Fruit fly (Drosophila melanogaster) whole organism, adult: ENCODE data around the gene gdrd.

Experiments used
- CG11617 ChIP-seq: fragments of 200-800 bp; sonication (Bioruptor generic); optimal IDR thresholded peaks from 2 replicates; lab custom pipeline; 2017; ENCODE audit warnings: mild to moderate bottlenecking, missing biosample characterization, missing genetic modification reagents, missing genetic modification characterization
- CG12768 ChIP-seq: fragments of 200-800 bp; sonication (Bioruptor generic); optimal IDR thresholded peaks from 2 replicates; lab custom pipeline; 2017; ENCODE audit warnings: missing biosample characterization, missing genetic modification characterization, mild to moderate bottlenecking, moderate library complexity, missing genetic modification reagents
- CG1620 ChIP-seq: fragments of 200-800 bp; sonication (Bioruptor generic); optimal IDR thresholded peaks from 2 replicates; lab custom pipeline; 2016; ENCODE audit warnings: missing biosample characterization, missing genetic modification characterization
- CG5204 ChIP-seq: fragments of 200-800 bp; sonication (Bioruptor generic); optimal IDR thresholded peaks from 2 replicates; lab custom pipeline; 2016; ENCODE audit warnings: missing biosample characterization, missing genetic modification characterization
- CG7045 ChIP-seq: fragments of 200-800 bp; sonication (Bioruptor generic); optimal IDR thresholded peaks from 2 replicates; lab custom pipeline; 2017; ENCODE audit warnings: missing biosample characterization, mild to moderate bottlenecking, missing genetic modification characterization
- CG7101 ChIP-seq: fragments of 200-800 bp; sonication (Bioruptor generic); optimal IDR thresholded peaks from 2 replicates; lab custom pipeline; 2018; ENCODE audit warnings: missing biosample characterization, mild to moderate bottlenecking, missing genetic modification characterization, moderate library complexity
- Clk ChIP-seq: fragments of 200-800 bp; sonication (Bioruptor generic); optimal IDR thresholded peaks from 2 replicates; lab custom pipeline; 2017; ENCODE audit warnings: missing biosample characterization, missing genetic modification characterization
- Hr96 ChIP-seq: fragments of 200-800 bp; sonication (Bioruptor generic); optimal IDR thresholded peaks from 2 replicates; lab custom pipeline; 2016; ENCODE audit warnings: missing biosample characterization, missing genetic modification characterization
- cic ChIP-seq: fragments of 200-800 bp; sonication (Bioruptor generic); optimal IDR thresholded peaks from 2 replicates; lab custom pipeline; 2017; ENCODE audit warnings: missing biosample characterization, mild to moderate bottlenecking, missing genetic modification characterization, moderate library complexity
- kay ChIP-seq: fragments of 200-800 bp; sonication (Bioruptor generic); peaks from one replicate; lab custom pipeline; 2016; ENCODE audit warnings: missing biosample characterization, missing genetic modification characterization, borderline replicate concordance
- tj ChIP-seq: fragments of 200-800 bp; sonication (Bioruptor generic); optimal IDR thresholded peaks from 3 replicates; lab custom pipeline; 2017; ENCODE audit warnings: missing biosample characterization, mild to moderate bottlenecking, missing genetic modification characterization, moderate library complexity
- toe ChIP-seq: fragments of 200-800 bp; sonication (Bioruptor generic); optimal IDR thresholded peaks from 2 replicates; lab custom pipeline; 2016; ENCODE audit warnings: missing biosample characterization, missing genetic modification characterization

Gene gdrd

dm6 chr3L:14733417-14733816 lies 42.3 kb downstream of the gdrd start, which contains the start of gene CG13471:
TSS of gene CG13471 (minus strand) at chr3L:14733517.
- no peak for TF ChIP-seq CG11617 (GFP tag; lab: Kevin White, UChicago)
- no peak for TF ChIP-seq cic
- no peak for TF ChIP-seq CG5204 (GFP tag; lab: Kevin White, UChicago)
- TF ChIP-seq CG1620 = no peak
- no peak for TF ChIP-seq Hr96
- no peak for TF ChIP-seq kay (GFP tag; lab: Kevin White, UChicago)
- TF ChIP-seq tj (GFP tag; lab: Kevin White, UChicago) = no peak
- TF ChIP-seq toe (GFP tag; lab: Kevin White, UChicago) = no peak
- TF ChIP-seq Clk (GFP tag; lab: Kevin White, UChicago) = no peak
- no peak for TF ChIP-seq CG7045 (GFP tag; lab: Kevin White, UChicago)
- no peak for TF ChIP-seq CG7101 (tag; lab: Kevin White, UChicago)
- no peak for TF ChIP-seq CG12768 (GFP tag; lab: Kevin White, UChicago)
